Worm (Caenorhabditis elegans) whole organism, late embryonic: ENCODE measurements around the gene clec-62.

Experiments used
- C38D4.7 ChIP-seq: fragments of 200-800 bp; sonication (Bioruptor generic); optimal IDR thresholded peaks from 2 replicates; lab custom pipeline; 2018; ENCODE audit warnings: mild to moderate bottlenecking, missing genetic modification characterization, moderate library complexity, missing compliant biosample characterization
- F13H6.1 ChIP-seq: sonication (generic microtip); optimal IDR thresholded peaks from 2 replicates; lab custom pipeline; 2016; ENCODE audit warnings: missing genetic modification characterization, missing compliant biosample characterization
- K02D7.2 ChIP-seq: sonication (generic microtip); optimal IDR thresholded peaks from 2 replicates; lab custom pipeline; 2017; ENCODE audit warnings: mild to moderate bottlenecking, missing genetic modification characterization, missing compliant biosample characterization
- Y22D7AL.16 ChIP-seq: sonication (generic microtip); optimal IDR thresholded peaks from 2 replicates; lab custom pipeline; 2016; ENCODE audit warnings: missing genetic modification characterization, missing compliant biosample characterization
- ahr-1 ChIP-seq: sonication (generic microtip); optimal IDR thresholded peaks from 2 replicates; lab custom pipeline; 2016; ENCODE audit warnings: missing genetic modification characterization, missing compliant biosample characterization
- ceh-18 ChIP-seq: sonication (generic microtip); optimal IDR thresholded peaks from 2 replicates; lab custom pipeline; 2016; ENCODE audit warnings: missing genetic modification characterization, missing compliant biosample characterization
- ceh-19 ChIP-seq: fragments of 200-800 bp; sonication (Bioruptor generic); optimal IDR thresholded peaks from 2 replicates; lab custom pipeline; 2018; ENCODE audit warnings: mild to moderate bottlenecking, missing genetic modification characterization, missing compliant biosample characterization
- ceh-22 ChIP-seq: sonication (generic microtip); optimal IDR thresholded peaks from 2 replicates; lab custom pipeline; 2017; ENCODE audit warnings: missing biosample characterization, missing genetic modification characterization
- ceh-24 ChIP-seq: sonication (generic microtip); optimal IDR thresholded peaks from 2 replicates; lab custom pipeline; 2016; ENCODE audit warnings: mild to moderate bottlenecking, missing genetic modification characterization, missing compliant biosample characterization
- ceh-34 ChIP-seq: sonication (generic microtip); optimal IDR thresholded peaks from 2 replicates; lab custom pipeline; 2016; ENCODE audit warnings: mild to moderate bottlenecking, missing genetic modification characterization, missing compliant biosample characterization
- ceh-6 ChIP-seq: fragments of 200-800 bp; sonication (Bioruptor generic); optimal IDR thresholded peaks from 2 replicates; lab custom pipeline; 2018; ENCODE audit warnings: mild to moderate bottlenecking, missing genetic modification characterization, missing compliant biosample characterization
- dmd-4 ChIP-seq: sonication (generic microtip); optimal IDR thresholded peaks from 2 replicates; lab custom pipeline; 2016; ENCODE audit warnings: borderline replicate concordance, missing genetic modification characterization, missing compliant biosample characterization
- dve-1 ChIP-seq: sonication (generic microtip); optimal IDR thresholded peaks from 2 replicates; lab custom pipeline; 2017; ENCODE audit warnings: antibody characterized with exemption, mild to moderate bottlenecking, missing genetic modification characterization, missing compliant biosample characterization
- ets-4 ChIP-seq: sonication (generic microtip); optimal IDR thresholded peaks from 2 replicates; lab custom pipeline; 2016; ENCODE audit warnings: missing genetic modification characterization, missing compliant biosample characterization
- eyg-1 ChIP-seq: sonication (generic microtip); optimal IDR thresholded peaks from 2 replicates; lab custom pipeline; 2016; ENCODE audit warnings: missing genotype, missing genetic modification characterization, missing compliant biosample characterization
- fkh-10 ChIP-seq: fragments of 150-350 bp; optimal IDR thresholded peaks from 2 replicates; lab custom pipeline; 2014; ENCODE audit warnings: missing biosample characterization, missing genetic modification reagents, missing genetic modification characterization
- fkh-6 ChIP-seq: sonication (generic microtip); optimal IDR thresholded peaks from 2 replicates; lab custom pipeline; 2016; ENCODE audit warnings: missing genetic modification characterization, missing compliant biosample characterization
- gmeb-2 ChIP-seq: sonication (generic microtip); optimal IDR thresholded peaks from 2 replicates; lab custom pipeline; 2016; ENCODE audit warnings: missing genetic modification characterization, inconsistent platforms, missing compliant biosample characterization
- lim-6 ChIP-seq: sonication (generic microtip); optimal IDR thresholded peaks from 2 replicates; lab custom pipeline; 2016; ENCODE audit warnings: missing genetic modification characterization, missing compliant biosample characterization
- madf-2 ChIP-seq: sonication (generic microtip); optimal IDR thresholded peaks from 2 replicates; lab custom pipeline; 2017; ENCODE audit warnings: missing genetic modification characterization, missing compliant biosample characterization
- mec-3 ChIP-seq: sonication (generic microtip); optimal IDR thresholded peaks from 2 replicates; lab custom pipeline; 2016; ENCODE audit warnings: borderline replicate concordance, missing genetic modification characterization, missing compliant biosample characterization
- nfya-1 ChIP-seq: sonication (generic microtip); optimal IDR thresholded peaks from 2 replicates; lab custom pipeline; 2017; ENCODE audit warnings: missing genetic modification characterization, mild to moderate bottlenecking, missing compliant biosample characterization, antibody characterized with exemption, moderate library complexity
- odd-2 ChIP-seq: sonication (generic microtip); optimal IDR thresholded peaks from 2 replicates; lab custom pipeline; 2017; ENCODE audit warnings: antibody characterized with exemption, mild to moderate bottlenecking, missing genetic modification characterization, missing compliant biosample characterization
- pag-3 ChIP-seq: sonication (generic microtip); optimal IDR thresholded peaks from 2 replicates; lab custom pipeline; 2016; ENCODE audit warnings: missing compliant biosample characterization, missing genetic modification characterization, borderline replicate concordance
- pat-9 ChIP-seq: fragments of 200-800 bp; sonication (Bioruptor generic); optimal IDR thresholded peaks from 2 replicates; lab custom pipeline; 2018; ENCODE audit warnings: mild to moderate bottlenecking, missing genetic modification characterization, moderate library complexity, missing compliant biosample characterization
- pax-1 ChIP-seq: fragments of 150-350 bp; optimal IDR thresholded peaks from 2 replicates; lab custom pipeline; 2014; ENCODE audit warnings: missing biosample characterization, missing genetic modification characterization
- pha-4 ChIP-seq: fragments of 150-350 bp; optimal IDR thresholded peaks from 2 replicates; lab custom pipeline; 2018; ENCODE audit warnings: missing biosample characterization, missing genetic modification reagents, missing genetic modification characterization
- ref-2 ChIP-seq: sonication (generic microtip); optimal IDR thresholded peaks from 2 replicates; lab custom pipeline; 2016; ENCODE audit warnings: missing genetic modification characterization, missing compliant biosample characterization
- sdc-2 ChIP-seq: sonication (generic microtip); optimal IDR thresholded peaks from 2 replicates; lab custom pipeline; 2016; ENCODE audit warnings: missing genotype, missing genetic modification characterization, missing compliant biosample characterization
- sox-2 ChIP-seq: fragments of 200-800 bp; sonication (Bioruptor generic); IDR thresholded peaks from 2 replicates; pipeline ENCODE4 v1.3.6; 2022; ENCODE audit warnings: missing genetic modification reagents, missing genetic modification characterization, missing compliant biosample characterization
- sox-4 ChIP-seq: sonication (generic microtip); optimal IDR thresholded peaks from 2 replicates; lab custom pipeline; 2017; ENCODE audit warnings: mild to moderate bottlenecking, missing genetic modification characterization, inconsistent platforms, missing compliant biosample characterization
- tbx-7 ChIP-seq: sonication (generic microtip); optimal IDR thresholded peaks from 2 replicates; lab custom pipeline; 2016; ENCODE audit warnings: missing genotype, missing genetic modification characterization, missing compliant biosample characterization
- ttx-3 ChIP-seq: sonication (generic microtip); optimal IDR thresholded peaks from 2 replicates; lab custom pipeline; 2016; ENCODE audit warnings: missing genetic modification reagents, missing genetic modification characterization, missing compliant biosample characterization
- unc-3 ChIP-seq, 2 experiments: fragments of 200-800 bp in 1 of 2; sonication (Bioruptor generic) in 1 of 2; sonication (generic microtip) in 1 of 2; conservative IDR thresholded peaks in 1 of 2; optimal IDR thresholded peaks in 1 of 2; 2 replicates each; pipeline versions ENCODE4 v1.3.6 to Lab custom; 2016 to 2022; ENCODE audit warnings: missing compliant biosample characterization in 2 of 2, missing genetic modification characterization in 2 of 2, missing genetic modification reagents in 1 of 2
- unc-55 ChIP-seq: sonication (generic microtip); optimal IDR thresholded peaks from 2 replicates; lab custom pipeline; 2017; ENCODE audit warnings: missing biosample characterization, missing genetic modification reagents, missing genetic modification characterization
- unc-86 ChIP-seq: sonication (generic microtip); optimal IDR thresholded peaks from 2 replicates; lab custom pipeline; 2016; ENCODE audit warnings: missing genetic modification characterization, missing compliant biosample characterization
- zip-5 ChIP-seq: sonication (generic microtip); optimal IDR thresholded peaks from 2 replicates; lab custom pipeline; 2016; ENCODE audit warnings: missing genetic modification characterization, missing compliant biosample characterization

The clec-62 gene

DNA sequence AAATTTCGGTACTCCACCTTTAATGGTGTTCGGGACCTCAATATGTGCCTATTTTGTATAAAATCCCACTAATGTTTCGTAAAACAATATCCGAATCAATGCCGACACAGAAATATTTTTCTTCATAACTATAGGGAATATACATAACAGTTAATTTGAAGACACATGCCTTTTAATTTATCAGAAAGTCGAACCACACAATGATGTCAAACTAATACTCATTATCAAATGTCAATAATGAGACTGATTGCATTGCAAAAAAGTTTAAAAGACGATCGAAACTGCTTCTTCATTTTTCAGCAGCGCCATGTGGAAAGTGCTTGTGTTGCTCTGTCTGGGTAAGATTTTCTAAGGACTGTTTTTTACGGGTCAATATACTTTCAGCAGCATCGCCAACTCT is 6.1 kb upstream of the clec-62 start, which contains the start of gene clec-65:
Gene clec-65 (plus strand): TSS at position 301 of the 400 bp plus-strand sequence.
- TF ChIP-seq ttx-3 (tag; lab: Kevin White, UChicago) (no peak), madf-2 (tag; lab: Kevin White, UChicago) (no peak), dve-1 (tag; lab: Kevin White, UChicago) (no peak), K02D7.2 (tag; lab: Kevin White, UChicago) (no peak), pha-4 (no peak), ets-4 (tag; lab: Kevin White, UChicago) (no peak), ceh-22 (tag; lab: Kevin White, UChicago) (no peak), pag-3 (tag; lab: Kevin White, UChicago) (no peak), sox-2 (GFP tag; lab: Robert Waterston, UW) (no peak), ahr-1 (tag; lab: Kevin White, UChicago) (no peak)
- TF ChIP-seq, all 69 proteins: peak for 0

DNA sequence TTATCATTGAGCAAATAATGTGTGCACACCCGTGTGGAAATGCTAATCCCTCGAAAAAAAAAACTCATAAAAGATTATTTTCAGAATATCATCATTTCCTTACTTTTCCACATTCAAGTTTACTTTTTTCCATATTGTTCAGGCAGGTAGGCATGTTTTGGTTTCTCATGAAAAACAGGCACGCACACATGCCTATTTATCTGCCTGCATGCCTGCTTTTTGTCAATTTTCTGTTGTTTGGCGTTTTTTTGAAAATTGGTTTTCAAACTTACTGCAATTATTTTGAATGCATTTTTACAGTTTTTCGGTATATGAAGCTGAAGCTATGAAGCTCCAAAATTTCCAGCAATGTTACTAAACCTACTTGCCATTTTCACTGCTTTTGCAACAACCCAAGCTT is 3.0 kb upstream of the clec-62 start, which contains the start of gene clec-64:
Gene clec-64 (plus strand): TSS at position 301 of the 400 bp plus-strand sequence.
- TF ChIP-seq unc-55 (GFP tag; lab: Kevin White, UChicago) (no peak), ceh-34 (tag; lab: Kevin White, UChicago) (no peak), F13H6.1 (tag; lab: Kevin White, UChicago) (no peak), ceh-19 (GFP tag; lab: Kevin White, UChicago) (no peak), pag-3 (tag; lab: Kevin White, UChicago) (no peak), lim-6 (tag; lab: Kevin White, UChicago) (no peak), Y22D7AL.16 (tag; lab: Kevin White, UChicago) (no peak), pat-9 (no peak), ref-2 (tag; lab: Kevin White, UChicago) (no peak), dmd-4 (no peak), ceh-22 (tag; lab: Kevin White, UChicago) (no peak), sdc-2 (no peak), fkh-10 (GFP tag; lab: Kevin White, UChicago) (no peak), eyg-1 (tag; lab: Kevin White, UChicago) (no peak), pax-1 (tag; lab: Kevin White, UChicago) (no peak), unc-86 (tag; lab: Kevin White, UChicago) (no peak), nfya-1 (tag; lab: Kevin White, UChicago) (no peak), mec-3 (tag; lab: Kevin White, UChicago) (no peak)

DNA sequence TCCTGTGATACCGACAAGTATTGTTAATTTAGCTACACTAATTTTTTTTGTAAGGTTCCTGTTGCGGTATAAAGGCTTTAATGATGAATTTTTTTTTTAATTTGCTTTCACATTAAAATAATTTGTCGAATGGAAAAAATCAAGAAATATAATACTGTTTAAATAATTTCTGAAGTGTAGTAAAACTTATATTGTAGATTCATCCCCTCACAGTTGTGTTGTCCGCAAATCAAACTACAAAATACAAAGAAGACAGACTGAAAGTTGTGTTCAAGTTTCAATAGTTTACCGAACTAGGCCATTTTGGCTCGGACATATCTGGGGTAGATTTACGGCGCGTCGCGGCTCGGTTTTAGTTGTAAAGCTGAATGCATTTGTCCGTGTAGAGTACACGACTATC is 2.4 kb upstream of the clec-62 start:
- TF ChIP-seq gmeb-2 (tag; lab: Kevin White, UChicago) (no peak), zip-5 (tag; lab: Kevin White, UChicago) (no peak), K02D7.2 (tag; lab: Kevin White, UChicago) (no peak), odd-2 (tag; lab: Kevin White, UChicago) (no peak), C38D4.7 (no peak), ahr-1 (tag; lab: Kevin White, UChicago) (no peak), pag-3 (tag; lab: Kevin White, UChicago) (no peak), ceh-18 (no peak), unc-3 (GFP tag; conservative IDR thresholded peaks at IDR 0.05; lab: Robert Waterston, UW) (no peak), unc-3 (tag; optimal IDR thresholded peaks at IDR 0.05; lab: Kevin White, UChicago) (no peak), ceh-24 (no peak), sox-4 (tag; lab: Kevin White, UChicago) (no peak), ceh-22 (tag; lab: Kevin White, UChicago) (no peak), tbx-7 (tag; lab: Kevin White, UChicago) (no peak), fkh-6 (tag; lab: Kevin White, UChicago) (no peak), ceh-6 (no peak)
